Fruit fly (Drosophila melanogaster) whole organism, adult: ENCODE measurements around the gene CG14183.

Experiments
- CG11617 ChIP-seq: fragments of 200-800 bp; sonication (Bioruptor generic); optimal IDR thresholded peaks from 2 replicates; lab custom pipeline; 2017; ENCODE audit warnings: mild to moderate bottlenecking, missing biosample characterization, missing genetic modification reagents, missing genetic modification characterization
- CG14711 ChIP-seq: fragments of 200-800 bp; sonication (Bioruptor generic); optimal IDR thresholded peaks from 2 replicates; lab custom pipeline; 2018; ENCODE audit warnings: missing biosample characterization, mild to moderate bottlenecking, missing genetic modification characterization, moderate library complexity
- CG1620 ChIP-seq: fragments of 200-800 bp; sonication (Bioruptor generic); optimal IDR thresholded peaks from 2 replicates; lab custom pipeline; 2016; ENCODE audit warnings: missing biosample characterization, missing genetic modification characterization
- CG33017 ChIP-seq: fragments of 200-800 bp; sonication (Bioruptor generic); optimal IDR thresholded peaks from 2 replicates; lab custom pipeline; 2018; ENCODE audit warnings: missing biosample characterization, mild to moderate bottlenecking, missing genetic modification characterization, moderate library complexity

- TF ChIP-seq CG33017 (tag; lab: Kevin White, UChicago) (no peak), CG11617 (GFP tag; lab: Kevin White, UChicago) (no peak), CG14711 (no peak), CG1620 (GFP tag; lab: Kevin White, UChicago) (no peak)
These were observed 21.1 kb downstream of the CG14183 start for dm6 chr3L:20006269-20007265.
